Worm (Caenorhabditis elegans) whole organism, L2 larva: ENCODE measurements around the gene fask-1.
A peak's percentile ranks its signal among the peaks of the same experiment; 100 is the strongest.

Experiments used
- R02D3.7 ChIP-seq: fragments of 150-350 bp; optimal IDR thresholded peaks from 2 replicates; lab custom pipeline; 2014; ENCODE audit warnings: missing biosample characterization, missing genetic modification characterization
- Y55F3AM.14 ChIP-seq: fragments of 200-800 bp; sonication (Bioruptor generic); optimal IDR thresholded peaks from 2 replicates; lab custom pipeline; 2018; ENCODE audit warnings: mild to moderate bottlenecking, missing genetic modification characterization, missing compliant biosample characterization
- alr-1 ChIP-seq: fragments of 150-350 bp; optimal IDR thresholded peaks from 2 replicates; lab custom pipeline; 2014; ENCODE audit warnings: missing biosample characterization, missing genetic modification characterization
- ama-1 ChIP-seq: fragments of 150-350 bp; optimal IDR thresholded peaks from 2 replicates; lab custom pipeline; 2018; ENCODE audit warnings: inconsistent platforms
- blmp-1 ChIP-seq: sonication (generic microtip); optimal IDR thresholded peaks from 2 replicates; lab custom pipeline; 2017; ENCODE audit warnings: missing genetic modification characterization, mild to moderate bottlenecking, missing compliant biosample characterization, antibody characterized with exemption, moderate library complexity; ENCODE audit not compliant: insufficient read depth
- ceh-82 ChIP-seq: fragments of 150-350 bp; optimal IDR thresholded peaks from 2 replicates; lab custom pipeline; 2014; ENCODE audit warnings: missing biosample characterization, missing genetic modification characterization
- crh-2 ChIP-seq: sonication (generic microtip); optimal IDR thresholded peaks from 2 replicates; lab custom pipeline; 2017; ENCODE audit warnings: missing biosample characterization, missing genetic modification characterization
- egl-27 ChIP-seq: sonication (generic microtip); optimal IDR thresholded peaks from 3 replicates; lab custom pipeline; 2017; ENCODE audit warnings: missing biosample characterization, missing genetic modification reagents, missing genetic modification characterization
- fos-1 ChIP-seq: fragments of 150-350 bp; optimal IDR thresholded peaks from 2 replicates; lab custom pipeline; 2014; ENCODE audit warnings: missing biosample characterization, missing genetic modification characterization
- gmeb-1 ChIP-seq: fragments of 150-350 bp; optimal IDR thresholded peaks from 2 replicates; lab custom pipeline; 2014; ENCODE audit warnings: missing biosample characterization, missing genetic modification characterization
- lin-11 ChIP-seq: fragments of 150-350 bp; sonication (generic microtip); optimal IDR thresholded peaks from 2 replicates; lab custom pipeline; 2014; ENCODE audit warnings: missing biosample characterization, missing genetic modification characterization, inconsistent platforms, mixed read lengths
- lin-13 ChIP-seq: fragments of 150-350 bp; optimal IDR thresholded peaks from 2 replicates; lab custom pipeline; 2014; ENCODE audit warnings: missing biosample characterization, missing genetic modification reagents, missing genetic modification characterization
- lin-39 ChIP-seq: fragments of 150-350 bp; optimal IDR thresholded peaks from 2 replicates; lab custom pipeline; 2014; ENCODE audit warnings: missing biosample characterization, missing genetic modification reagents, missing genetic modification characterization
- mab-5 ChIP-seq: fragments of 150-350 bp; optimal IDR thresholded peaks from 2 replicates; lab custom pipeline; 2014; ENCODE audit warnings: missing biosample characterization, missing genetic modification characterization
- mdl-1 ChIP-seq, 2 experiments: fragments of 150-350 bp in 1 of 2; sonication (generic microtip) in 1 of 2; optimal IDR thresholded peaks; 2 replicates each; lab custom pipeline; 2017; ENCODE audit warnings: missing biosample characterization in 2 of 2, missing genetic modification characterization in 2 of 2
- nhr-10 ChIP-seq: sonication (generic microtip); optimal IDR thresholded peaks from 2 replicates; lab custom pipeline; 2017; ENCODE audit warnings: missing biosample characterization, missing genetic modification characterization
- nhr-11 ChIP-seq: fragments of 150-350 bp; optimal IDR thresholded peaks from 2 replicates; lab custom pipeline; 2014; ENCODE audit warnings: missing biosample characterization, missing genetic modification characterization
- nhr-12 ChIP-seq: fragments of 150-350 bp; optimal IDR thresholded peaks from 2 replicates; lab custom pipeline; 2014; ENCODE audit warnings: missing biosample characterization, missing genetic modification characterization
- nhr-129 ChIP-seq: fragments of 150-350 bp; optimal IDR thresholded peaks from 2 replicates; lab custom pipeline; 2014; ENCODE audit warnings: missing biosample characterization, missing genetic modification characterization
- nhr-21 ChIP-seq: fragments of 150-350 bp; optimal IDR thresholded peaks from 2 replicates; lab custom pipeline; 2014; ENCODE audit warnings: missing biosample characterization, missing genetic modification characterization
- nhr-23 ChIP-seq: fragments of 150-350 bp; optimal IDR thresholded peaks from 2 replicates; lab custom pipeline; 2014; ENCODE audit warnings: missing biosample characterization, missing genetic modification reagents, missing genetic modification characterization
- nhr-25 ChIP-seq: fragments of 150-350 bp; sonication (generic microtip); optimal IDR thresholded peaks from 3 replicates; lab custom pipeline; 2014; ENCODE audit warnings: missing biosample characterization, missing genetic modification characterization
- nhr-6 ChIP-seq: fragments of 150-350 bp; optimal IDR thresholded peaks from 2 replicates; lab custom pipeline; 2014; ENCODE audit warnings: missing biosample characterization, missing genetic modification characterization
- nhr-77 ChIP-seq: fragments of 150-350 bp; optimal IDR thresholded peaks from 2 replicates; lab custom pipeline; 2014; ENCODE audit warnings: missing biosample characterization, missing genetic modification characterization
- sem-4 ChIP-seq: fragments of 150-350 bp; optimal IDR thresholded peaks from 2 replicates; lab custom pipeline; 2014; ENCODE audit warnings: missing biosample characterization, missing genetic modification reagents, missing genetic modification characterization
- skn-1 ChIP-seq: sonication (generic microtip); optimal IDR thresholded peaks from 2 replicates; lab custom pipeline; 2017; ENCODE audit warnings: missing biosample characterization, missing genetic modification characterization
- sma-3 ChIP-seq: sonication (generic microtip); optimal IDR thresholded peaks from 2 replicates; lab custom pipeline; 2016; ENCODE audit warnings: missing genetic modification reagents, missing genetic modification characterization, missing compliant biosample characterization
- sma-9 ChIP-seq, 2 experiments: fragments of 150-350 bp in 1 of 2; sonication (generic microtip) in 1 of 2; optimal IDR thresholded peaks; 2 replicates each; lab custom pipeline; 2014 to 2016; ENCODE audit warnings: missing genetic modification characterization in 2 of 2, mild to moderate bottlenecking in 1 of 2, missing biosample characterization in 1 of 2, missing compliant biosample characterization in 1 of 2, missing genetic modification reagents in 1 of 2, moderate library complexity in 1 of 2
- snpc-4 ChIP-seq: fragments of 150-350 bp; optimal IDR thresholded peaks from 2 replicates; lab custom pipeline; 2014; ENCODE audit warnings: missing biosample characterization, missing genetic modification characterization
- unc-39 ChIP-seq: fragments of 150-350 bp; optimal IDR thresholded peaks from 2 replicates; lab custom pipeline; 2014; ENCODE audit warnings: missing biosample characterization, missing genetic modification characterization
- unc-55 ChIP-seq: fragments of 150-350 bp; sonication (generic microtip); optimal IDR thresholded peaks from 3 replicates; lab custom pipeline; 2014; ENCODE audit warnings: missing biosample characterization, missing genetic modification reagents, missing genetic modification characterization
- unc-62 ChIP-seq: fragments of 150-350 bp; optimal IDR thresholded peaks from 2 replicates; lab custom pipeline; 2014; ENCODE audit warnings: missing biosample characterization, missing genetic modification reagents, missing genetic modification characterization
- zag-1 ChIP-seq: fragments of 150-350 bp; optimal IDR thresholded peaks from 2 replicates; lab custom pipeline; 2014; ENCODE audit warnings: missing biosample characterization, missing genetic modification characterization
- ztf-1 ChIP-seq: fragments of 200-800 bp; sonication (Bioruptor generic); conservative IDR thresholded peaks from 2 replicates; pipeline ENCODE4 v1.3.6; 2022; ENCODE audit warnings: missing genetic modification characterization, missing compliant biosample characterization
- ztf-4 ChIP-seq: fragments of 150-350 bp; optimal IDR thresholded peaks from 2 replicates; lab custom pipeline; 2014; ENCODE audit warnings: missing biosample characterization, missing genetic modification characterization

The fask-1 gene

DNA sequence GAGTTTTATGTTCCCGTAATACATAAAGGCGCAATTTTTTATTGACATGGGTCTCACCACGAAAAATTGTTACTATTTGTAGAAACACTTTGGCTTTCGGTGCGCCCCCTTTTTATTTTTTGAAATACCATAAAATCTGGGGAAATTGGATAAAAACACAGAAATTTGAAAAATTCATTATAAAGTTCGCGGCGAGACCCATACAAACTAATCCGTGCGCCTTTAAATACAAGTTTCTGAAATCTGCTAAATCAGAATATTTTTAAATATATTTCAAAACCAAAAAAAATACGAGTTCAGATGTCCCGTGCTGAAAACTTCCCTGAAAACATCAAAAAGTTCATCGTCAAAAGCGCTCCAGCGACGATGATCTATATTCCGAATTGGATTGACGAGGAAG, 6.8 kb downstream of the fask-1 start, which contains the start of gene B0564.2:
Gene B0564.2, plus strand, starts transcription at position 301 of the 400 bp plus-strand sequence.
- TF ChIP-seq blmp-1 (no peak), lin-13 (no peak), sma-9 (GFP tag; optimal IDR thresholded peaks at IDR 0.05; lab: Kevin White, UChicago) (no peak), sma-9 (tag; optimal IDR thresholded peaks at IDR 0.05; lab: Kevin White, UChicago) (no peak)
- TF ChIP-seq, all 48 proteins: peak for 0

DNA sequence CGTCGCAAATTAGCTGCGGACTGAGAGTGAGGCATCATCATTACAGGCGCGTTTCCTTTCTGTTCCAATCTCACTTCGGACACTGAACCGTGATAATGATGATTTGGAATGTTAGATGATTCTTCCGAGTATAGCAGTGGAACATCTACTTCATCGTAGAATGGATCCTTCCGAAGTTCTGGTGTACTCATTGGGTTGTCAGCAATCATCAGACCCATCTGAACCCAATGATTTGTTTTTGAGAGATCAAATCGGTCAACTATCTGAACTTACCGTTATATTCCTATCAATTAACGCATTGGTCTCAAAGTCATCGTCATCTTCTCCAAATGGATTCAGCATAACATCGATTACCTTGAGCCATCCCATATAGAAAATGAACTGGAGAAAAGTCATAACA, 7.9 kb downstream of the fask-1 start:
- TF ChIP-seq lin-11 (tag; lab: Kevin White, UChicago) (no peak), egl-27 (tag; lab: Kevin White, UChicago) (no peak), sma-9 (GFP tag; optimal IDR thresholded peaks at IDR 0.05; lab: Kevin White, UChicago) (no peak), sma-9 (tag; optimal IDR thresholded peaks at IDR 0.05; lab: Kevin White, UChicago) (no peak), sem-4 (tag; lab: Kevin White, UChicago) (no peak), unc-39 (tag; lab: Kevin White, UChicago) (no peak), Y55F3AM.14 (GFP tag; lab: Kevin White, UChicago) (no peak), R02D3.7 (tag; lab: Kevin White, UChicago) (no peak), mdl-1 (tag; optimal IDR thresholded peaks at IDR 0.05; lab: Kevin White, UChicago) (no peak), sma-3 (GFP tag; lab: Kevin White, UChicago) (no peak), nhr-11 (tag; lab: Kevin White, UChicago) (no peak), fos-1 (tag; lab: Kevin White, UChicago) (no peak), ama-1 (lab: Kevin White, UChicago) (no peak), nhr-129 (tag; lab: Kevin White, UChicago) (no peak), nhr-23 (tag; lab: Kevin White, UChicago) (no peak), unc-55 (GFP tag; lab: Kevin White, UChicago) (no peak), nhr-12 (no peak), lin-39 (tag; lab: Kevin White, UChicago) (no peak), lin-13 (no peak), gmeb-1 (tag; lab: Kevin White, UChicago) (no peak), unc-62 (GFP tag; lab: Kevin White, UChicago) (no peak)

DNA sequence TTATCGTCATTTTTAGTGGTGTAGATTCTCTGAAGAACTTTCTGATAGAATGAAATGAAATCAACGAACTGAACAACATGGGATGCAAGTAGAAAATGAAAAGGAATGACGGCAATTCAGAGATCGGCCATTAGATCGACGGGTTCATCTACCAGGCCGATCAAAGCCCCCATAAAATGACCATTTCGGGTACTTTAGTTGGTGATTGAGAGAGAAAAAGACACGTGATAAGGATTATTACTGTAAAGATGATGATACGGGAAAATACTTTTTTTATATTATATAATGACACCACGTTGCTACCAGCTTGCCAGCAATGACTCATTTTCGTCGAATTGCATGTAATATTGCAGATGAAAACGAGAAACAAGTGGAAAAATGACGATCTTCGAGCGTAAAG, 9.2 kb downstream of the fask-1 start, which contains the start of gene best-1:
Gene best-1, minus strand, starts transcription at position 29 of the 400 bp plus-strand sequence.
- no peak for TF ChIP-seq ztf-4 (tag; lab: Kevin White, UChicago)
- TF ChIP-seq blmp-1 = peak; percentile 26
- TF ChIP-seq skn-1 (tag; lab: Kevin White, UChicago) = no peak
- peak; percentile 5 for TF ChIP-seq nhr-129 (tag; lab: Kevin White, UChicago)
- TF ChIP-seq sma-3 (GFP tag; lab: Kevin White, UChicago) = peak; percentile 56
- TF ChIP-seq crh-2 (tag; lab: Kevin White, UChicago) = peak; percentile 26
- peak; percentile 74 for TF ChIP-seq nhr-21 (tag; lab: Kevin White, UChicago)
- TF ChIP-seq sma-9 (GFP tag; optimal IDR thresholded peaks at IDR 0.05; lab: Kevin White, UChicago) = peak; percentile 82
- TF ChIP-seq sma-9 (tag; optimal IDR thresholded peaks at IDR 0.05; lab: Kevin White, UChicago) = no peak
- no peak for TF ChIP-seq egl-27 (tag; lab: Kevin White, UChicago)
- no peak for TF ChIP-seq nhr-23 (tag; lab: Kevin White, UChicago)
- TF ChIP-seq, all 48 proteins: peak for 6

DNA sequence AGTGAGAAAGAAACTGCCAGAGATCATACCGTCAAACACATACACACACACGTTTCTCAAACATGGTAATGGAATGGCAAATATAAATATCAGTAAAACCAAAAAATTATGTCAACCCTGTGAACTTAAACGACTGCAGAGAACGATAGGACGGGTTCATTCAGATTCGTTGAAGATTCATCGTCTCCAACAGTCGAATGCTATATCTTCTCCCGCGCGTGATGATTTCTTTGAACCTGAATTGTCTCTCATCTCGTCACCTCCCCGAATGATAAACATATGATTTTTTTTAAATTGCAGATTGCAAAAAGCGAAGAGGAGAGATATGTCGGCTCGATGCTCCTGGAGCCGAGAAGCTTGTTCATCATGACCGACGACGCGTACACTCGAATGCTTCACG, 10.4 kb downstream of the fask-1 start:
- no peak for TF ChIP-seq ceh-82 (tag; lab: Kevin White, UChicago)
- TF ChIP-seq zag-1 (tag; lab: Kevin White, UChicago) = no peak
- TF ChIP-seq nhr-12 = no peak
- no peak for TF ChIP-seq nhr-11 (tag; lab: Kevin White, UChicago)
- no peak for TF ChIP-seq Y55F3AM.14 (GFP tag; lab: Kevin White, UChicago)
- TF ChIP-seq nhr-21 (tag; lab: Kevin White, UChicago) = peak; percentile 57
- TF ChIP-seq lin-13 = no peak
- TF ChIP-seq fos-1 (tag; lab: Kevin White, UChicago) = peak; percentile 11
- TF ChIP-seq nhr-129 (tag; lab: Kevin White, UChicago) = peak; percentile 55
- TF ChIP-seq unc-62 (GFP tag; lab: Kevin White, UChicago) = no peak
- peak; percentile 11 for TF ChIP-seq nhr-25 (tag; lab: Kevin White, UChicago)

DNA sequence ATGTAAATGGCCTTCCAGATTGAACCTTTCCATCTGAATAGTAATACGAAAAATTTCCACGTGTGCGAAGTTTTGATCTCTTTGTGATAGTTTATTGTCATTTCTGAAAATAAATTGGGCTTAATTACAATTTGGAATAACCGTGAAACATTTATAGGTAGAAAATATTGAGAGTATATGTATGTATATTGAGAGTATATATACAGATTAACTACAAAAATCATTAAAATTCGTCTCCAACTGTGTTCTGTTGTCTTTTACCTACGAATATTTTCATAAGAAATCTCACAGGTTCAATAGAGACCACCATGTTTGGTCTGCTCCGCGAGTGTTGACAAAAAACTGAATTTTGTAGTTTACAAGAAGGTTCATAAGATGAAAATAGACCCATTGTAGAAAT, 12.5 kb downstream of the fask-1 start, which contains the start of gene best-2:
Gene best-2, minus strand, starts transcription at position 101 of the 400 bp plus-strand sequence.
- TF ChIP-seq ceh-82 (tag; lab: Kevin White, UChicago) = no peak
- TF ChIP-seq unc-55 (GFP tag; lab: Kevin White, UChicago) = no peak
- no peak for TF ChIP-seq egl-27 (tag; lab: Kevin White, UChicago)
- no peak for TF ChIP-seq nhr-12
- TF ChIP-seq ztf-1 = no peak
- no peak for TF ChIP-seq alr-1
- no peak for TF ChIP-seq nhr-10 (tag; lab: Kevin White, UChicago)
- no peak for TF ChIP-seq nhr-11 (tag; lab: Kevin White, UChicago)
- TF ChIP-seq nhr-6 (tag; lab: Kevin White, UChicago) = no peak
- TF ChIP-seq lin-13 = no peak
- TF ChIP-seq sma-9 (GFP tag; optimal IDR thresholded peaks at IDR 0.05; lab: Kevin White, UChicago) = no peak
- no peak for TF ChIP-seq sma-9 (tag; optimal IDR thresholded peaks at IDR 0.05; lab: Kevin White, UChicago)
- TF ChIP-seq R02D3.7 (tag; lab: Kevin White, UChicago) = no peak
- no peak for TF ChIP-seq mab-5 (tag; lab: Kevin White, UChicago)
- TF ChIP-seq skn-1 (tag; lab: Kevin White, UChicago) = no peak
- no peak for TF ChIP-seq lin-11 (tag; lab: Kevin White, UChicago)
- TF ChIP-seq snpc-4 (tag; lab: Kevin White, UChicago) = no peak
- no peak for TF ChIP-seq nhr-77 (tag; lab: Kevin White, UChicago)
